Worm (Caenorhabditis elegans) whole organism, early embryonic: ENCODE measurements around the gene elmd-1.

Experiments used
- B0310.2 ChIP-seq: sonication (generic microtip); optimal IDR thresholded peaks from 2 replicates; lab custom pipeline; 2016; ENCODE audit warnings: mild to moderate bottlenecking, missing genetic modification characterization, missing compliant biosample characterization
- ama-1 ChIP-seq: fragments of 150-350 bp; optimal IDR thresholded peaks from 2 replicates; lab custom pipeline; 2014
- ceh-36 ChIP-seq: sonication (generic microtip); optimal IDR thresholded peaks from 2 replicates; lab custom pipeline; 2016; ENCODE audit warnings: missing genetic modification characterization, inconsistent platforms, missing compliant biosample characterization
- flt-1 ChIP-seq: fragments of 200-800 bp; sonication (Bioruptor generic); IDR thresholded peaks from 2 replicates; pipeline ENCODE4 v1.3.6; 2022; ENCODE audit warnings: missing genetic modification characterization, missing compliant biosample characterization
- hmbx-1 ChIP-seq: sonication (generic microtip); optimal IDR thresholded peaks from 2 replicates; lab custom pipeline; 2016; ENCODE audit warnings: mild to moderate bottlenecking, missing genetic modification characterization, missing compliant biosample characterization
- hmg-4 ChIP-seq: fragments of 200-800 bp; sonication (Bioruptor generic); optimal IDR thresholded peaks from 2 replicates; lab custom pipeline; 2018; ENCODE audit warnings: mild to moderate bottlenecking, missing genetic modification characterization, missing compliant biosample characterization
- hnd-1 ChIP-seq: sonication (generic microtip); optimal IDR thresholded peaks from 2 replicates; lab custom pipeline; 2016; ENCODE audit warnings: missing genetic modification characterization, missing compliant biosample characterization
- scrt-1 ChIP-seq: fragments of 200-800 bp; sonication (Bioruptor generic); IDR thresholded peaks from 2 replicates; pipeline ENCODE4 v1.3.6; 2022; ENCODE audit warnings: missing genetic modification characterization, missing compliant biosample characterization
- tbx-11 ChIP-seq: fragments of 200-800 bp; sonication (Bioruptor generic); IDR thresholded peaks from 2 replicates; pipeline ENCODE4 v1.3.6; 2022; ENCODE audit warnings: missing genetic modification characterization, missing compliant biosample characterization
- tbx-37 ChIP-seq: fragments of 200-800 bp; sonication (Bioruptor generic); conservative IDR thresholded peaks from 2 replicates; pipeline ENCODE4 v1.3.6; 2022; ENCODE audit warnings: missing genetic modification reagents, missing genetic modification characterization, missing compliant biosample characterization
- tra-4 ChIP-seq: sonication (generic microtip); optimal IDR thresholded peaks from 2 replicates; lab custom pipeline; 2017; ENCODE audit warnings: missing genetic modification characterization, missing compliant biosample characterization

DNA sequence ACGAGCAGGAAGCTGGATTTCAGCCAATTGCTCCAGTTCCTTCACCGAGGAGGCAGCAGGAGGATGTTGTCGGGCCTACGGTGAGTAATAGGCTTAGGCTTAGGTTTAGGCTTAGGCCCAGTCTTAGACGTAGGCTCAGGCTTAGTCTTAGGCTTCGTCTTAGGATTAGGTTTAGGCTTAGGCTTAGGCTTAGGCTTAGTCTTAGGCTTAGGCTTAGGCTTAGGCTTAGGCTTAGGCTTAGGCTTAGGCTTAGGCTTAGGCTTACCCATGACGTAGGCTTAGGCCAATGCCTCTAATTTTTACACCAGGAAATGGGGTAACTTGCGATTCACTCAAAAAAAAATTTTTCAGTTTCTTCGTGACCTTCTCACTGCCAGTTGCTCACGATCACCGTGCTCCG lies 43.1 kb upstream of the elmd-1 start:
- no peak for TF ChIP-seq tbx-11 (GFP tag; lab: Robert Waterston, UW)
- TF ChIP-seq ceh-36 (tag; lab: Kevin White, UChicago): peak; percentile 69
- no peak for TF ChIP-seq hmbx-1 (tag; lab: Kevin White, UChicago)
- TF ChIP-seq hnd-1 (tag; lab: Kevin White, UChicago): no peak
- no peak for TF ChIP-seq hmg-4 (GFP tag; lab: Kevin White, UChicago)
- no peak for TF ChIP-seq ama-1 (lab: Kevin White, UChicago)
- no peak for TF ChIP-seq tra-4 (tag; lab: Kevin White, UChicago)
- no peak for TF ChIP-seq tbx-37 (GFP tag; lab: Robert Waterston, UW)
- TF ChIP-seq scrt-1 (GFP tag; lab: Robert Waterston, UW): no peak
- no peak for TF ChIP-seq flt-1 (GFP tag; lab: Robert Waterston, UW)
- no peak for TF ChIP-seq B0310.2 (tag; lab: Kevin White, UChicago)
